Fruit fly (Drosophila melanogaster): ENCODE measurements around the gene Smn.

Smn gene

dm6 chr3L:16581201-16581705 is at the start of gene Smn (continued):
- TF ChIP-seq trem (tag; optimal IDR thresholded peaks at IDR 0.05) (peak; percentile 52), croc (GFP tag; conservative IDR thresholded peaks at IDR 0.05) (no peak), lilli (GFP tag; optimal IDR thresholded peaks at IDR 0.05) (peak; percentile 73), Gug (GFP tag; IDR thresholded peaks at IDR 0.05) (no peak), Sin3A (optimal IDR thresholded peaks at IDR 0.05) (peak; percentile 37), CG12104 (GFP tag; optimal IDR thresholded peaks at IDR 0.05) (peak; percentile 11), Dbx (GFP tag; IDR thresholded peaks at IDR 0.05) (0 out of 3 replicates have a peak, but pooled peaks have one; percentile 56), CG17568 (GFP tag; optimal IDR thresholded peaks at IDR 0.05) (no peak), CG7963 (GFP tag; IDR thresholded peaks at IDR 0.05; ENCODE audit: partially characterized antibody) (peak; percentile 64; the same call in 2 of the 3 replicates), CG16863 (GFP tag; optimal IDR thresholded peaks at IDR 0.05) (peak; percentile 52), Hey (tag; optimal IDR thresholded peaks at IDR 0.05) (no peak), CG17186 (GFP tag; optimal IDR thresholded peaks at IDR 0.05) (peak; percentile 16), scrt (GFP tag; optimal IDR thresholded peaks at IDR 0.05) (no peak), Pdp1 (GFP tag; optimal IDR thresholded peaks at IDR 0.05) (peak; percentile 5 to 50), hbn (GFP tag; IDR thresholded peaks at IDR 0.05; ENCODE audit: partially characterized antibody) (peak; percentile 77), Opbp (GFP tag; IDR thresholded peaks at IDR 0.05; ENCODE audit: partially characterized antibody) (peak; percentile 78; the same call in 2 of the 3 replicates), CG7928 (GFP tag; optimal IDR thresholded peaks at IDR 0.05) (peak; percentile 26), bbx (GFP tag; IDR thresholded peaks at IDR 0.05; ENCODE audit: partially characterized antibody) (peak; percentile 87), CG12391 (tag; optimal IDR thresholded peaks at IDR 0.05) (peak; percentile 61), Oaz (GFP tag; IDR thresholded peaks at IDR 0.05) (no peak), en (GFP tag; optimal IDR thresholded peaks at IDR 0.05) (peak; percentile 9), gcm (GFP tag; optimal IDR thresholded peaks at IDR 0.05) (no peak), seq (GFP tag; IDR thresholded peaks at IDR 0.05) (no peak), CG6654 (GFP tag; optimal IDR thresholded peaks at IDR 0.05) (no peak), eyg (GFP tag; optimal IDR thresholded peaks at IDR 0.05) (no peak), NC2β (GFP tag; optimal IDR thresholded peaks at IDR 0.05) (peak; percentile 38), org-1 (GFP tag; optimal IDR thresholded peaks at IDR 0.05) (peak; percentile 1), CG6254 (GFP tag; optimal IDR thresholded peaks at IDR 0.05) (no peak), CG18262 (tag; optimal IDR thresholded peaks at IDR 0.05) (peak; percentile 36), gcm2 (GFP tag; optimal IDR thresholded peaks at IDR 0.05) (no peak), Gsc (GFP tag; IDR thresholded peaks at IDR 0.05) (no peak), ro (GFP tag; IDR thresholded peaks at IDR 0.05) (no peak), zfh2 (GFP tag; optimal IDR thresholded peaks at IDR 0.05) (peak; percentile 71), CG10147 (GFP tag; optimal IDR thresholded peaks at IDR 0.05) (peak; percentile 52), CG15601 (tag; optimal IDR thresholded peaks at IDR 0.05) (peak; percentile 19), CG2712 (tag; optimal IDR thresholded peaks at IDR 0.05) (peak; percentile 50), sima (GFP tag; optimal IDR thresholded peaks at IDR 0.05) (no peak), CG7839 (tag; optimal IDR thresholded peaks at IDR 0.05) (peak; percentile 40), gem (tag; optimal IDR thresholded peaks at IDR 0.05) (peak; percentile 69), Hsf (GFP tag; optimal IDR thresholded peaks at IDR 0.05) (peak; percentile 46), CG7786 (GFP tag; optimal IDR thresholded peaks at IDR 0.05) (peak; percentile 59), mam (GFP tag; optimal IDR thresholded peaks at IDR 0.05) (peak; percentile 73), usp (GFP tag; optimal IDR thresholded peaks at IDR 0.05) (no peak), CG32532 (GFP tag; IDR thresholded peaks at IDR 0.05) (no peak), CG17359 (tag; optimal IDR thresholded peaks at IDR 0.05) (peak; percentile 19), CG7556 (GFP tag; optimal IDR thresholded peaks at IDR 0.05) (peak; percentile 26), row (GFP tag; IDR thresholded peaks at IDR 0.05) (peak; percentile 83), gce (GFP tag; IDR thresholded peaks at IDR 0.05) (no peak), dysf (GFP tag; IDR thresholded peaks at IDR 0.05) (no peak), dmrt99B (tag; optimal IDR thresholded peaks at IDR 0.05) (peak; percentile 49), ATbp (GFP tag; optimal IDR thresholded peaks at IDR 0.05) (no peak)

All from whole organism, embryonic.